Fruit fly (Drosophila melanogaster): ENCODE data around the gene Brd.

Gene Brd

DNA sequence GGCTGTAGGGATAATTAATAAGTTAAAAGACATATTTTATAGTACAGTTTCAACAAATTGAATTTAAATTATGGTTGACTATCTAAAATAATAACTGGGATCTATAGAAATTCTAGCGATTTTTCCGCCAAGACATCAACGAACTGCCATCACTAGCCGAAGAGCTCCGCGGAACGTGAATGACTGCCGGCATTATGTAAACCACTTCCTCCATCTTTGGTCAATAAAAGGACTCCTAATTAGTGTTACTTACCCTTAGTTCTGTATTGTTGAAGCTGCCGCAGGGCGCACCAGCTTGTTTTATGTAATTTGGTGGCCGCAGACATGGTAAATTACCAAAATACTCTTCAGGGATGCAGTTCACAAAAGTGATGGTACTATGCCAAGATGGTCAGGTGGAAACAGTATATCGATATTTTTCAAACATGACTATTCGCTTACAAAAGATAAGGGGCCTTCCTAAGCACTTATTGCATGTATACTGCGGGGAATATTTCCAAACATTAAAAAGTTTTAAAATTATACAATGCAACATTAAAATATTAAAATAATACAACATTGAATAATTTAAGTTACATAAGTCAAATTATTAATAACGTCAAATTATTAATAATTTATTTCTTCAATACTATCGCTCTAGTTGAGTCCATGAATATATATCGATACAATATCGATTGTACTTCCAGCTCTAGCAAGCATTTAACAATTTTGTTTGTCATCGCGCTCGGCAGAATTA is 27.0 kb downstream of the Brd start, which contains the start of the genes mRpL39 and Prosbeta2 (continued):
- TF ChIP-seq CG10267 (tag; optimal IDR thresholded peaks at IDR 0.05) = peak; percentile 76
- TF ChIP-seq CG1233 (GFP tag; optimal IDR thresholded peaks at IDR 0.05) = no peak
- TF ChIP-seq CG15479 (GFP tag; optimal IDR thresholded peaks at IDR 0.05) = no peak
- TF ChIP-seq CG6272 (GFP tag; IDR thresholded peaks at IDR 0.05) = peak; percentile 85
- TF ChIP-seq CG1792 (GFP tag; optimal IDR thresholded peaks at IDR 0.05) = no peak
- TF ChIP-seq CoRest (tag; optimal IDR thresholded peaks at IDR 0.05) = no peak
- no peak for TF ChIP-seq CG8089 (GFP tag; optimal IDR thresholded peaks at IDR 0.05)
- 0 out of 2 replicates have a peak, but pooled peaks have one; percentile 26 for TF ChIP-seq rib (GFP tag; IDR thresholded peaks at IDR 0.05)
- TF ChIP-seq CG8924 (tag; optimal IDR thresholded peaks at IDR 0.05) = peak; percentile 65
- no peak for TF ChIP-seq mam (GFP tag; optimal IDR thresholded peaks at IDR 0.05)
- no peak for TF ChIP-seq bsh (GFP tag; optimal IDR thresholded peaks at IDR 0.05)
- TF ChIP-seq ind (GFP tag; optimal IDR thresholded peaks at IDR 0.05) = peak; percentile 34
- TF ChIP-seq pho (GFP tag; optimal IDR thresholded peaks at IDR 0.05) = no peak
- TF ChIP-seq ranshi (GFP tag; IDR thresholded peaks at IDR 0.05) = peak; percentile 67; the same call in 1 of the 2 replicates
- TF ChIP-seq CG34376 (GFP tag; optimal IDR thresholded peaks at IDR 0.05) = no peak
- peak; percentile 52 for TF ChIP-seq Asciz (GFP tag; optimal IDR thresholded peaks at IDR 0.05)
- peak; percentile 62 for TF ChIP-seq Aef1 (GFP tag; IDR thresholded peaks at IDR 0.05)
- TF ChIP-seq stwl (tag; optimal IDR thresholded peaks at IDR 0.05) = peak; percentile 68
- no peak for TF ChIP-seq CG2202 (tag; optimal IDR thresholded peaks at IDR 0.05)
- TF ChIP-seq CG9797 (GFP tag; optimal IDR thresholded peaks at IDR 0.05) = no peak
- no peak for TF ChIP-seq btn (GFP tag; optimal IDR thresholded peaks at IDR 0.05)
- no peak for TF ChIP-seq Antp (GFP tag; optimal IDR thresholded peaks at IDR 0.05)
- peak; percentile 15 for TF ChIP-seq CG10543 (GFP tag; optimal IDR thresholded peaks at IDR 0.05)
- TF ChIP-seq CG17328 (GFP tag; IDR thresholded peaks at IDR 0.05) = no peak; the same call in 1 of the 2 replicates
- TF ChIP-seq CG11093 (GFP tag; IDR thresholded peaks at IDR 0.05) = peak; percentile 38; the same call in 1 of the 3 replicates
- TF ChIP-seq CG5245 (GFP tag; optimal IDR thresholded peaks at IDR 0.05) = peak; percentile 47
- TF ChIP-seq CG13624 (GFP tag; optimal IDR thresholded peaks at IDR 0.05) = no peak
- TF ChIP-seq CG3995 (GFP tag; optimal IDR thresholded peaks at IDR 0.05) = peak; percentile 40
- TF ChIP-seq HLH4C (GFP tag; IDR thresholded peaks at IDR 0.05; ENCODE audit: partially characterized antibody) = peak; percentile 92
- TF ChIP-seq Hand (GFP tag; optimal IDR thresholded peaks at IDR 0.05) = no peak
- no peak for TF ChIP-seq fd64A (GFP tag; optimal IDR thresholded peaks at IDR 0.05)
- TF ChIP-seq CG14710 (tag; optimal IDR thresholded peaks at IDR 0.05) = peak; percentile 90
- TF ChIP-seq Dfd (GFP tag; optimal IDR thresholded peaks at IDR 0.05) = no peak
- peak; percentile 64; the same call in 1 of the 3 replicates for TF ChIP-seq CG11456 (GFP tag; IDR thresholded peaks at IDR 0.05)
- TF ChIP-seq CG17361 (GFP tag; IDR thresholded peaks at IDR 0.05) = peak; percentile 87
- TF ChIP-seq CG11398 (GFP tag; optimal IDR thresholded peaks at IDR 0.05) = no peak
- no peak for TF ChIP-seq chm (GFP tag; IDR thresholded peaks at IDR 0.05)
- TF ChIP-seq CG11247 (GFP tag; IDR thresholded peaks at IDR 0.05) = peak; percentile 47; the same call in 1 of the 2 replicates
- TF ChIP-seq fd96Cb (tag; optimal IDR thresholded peaks at IDR 0.05) = peak; percentile 70
- TF ChIP-seq Sox102F (GFP tag; optimal IDR thresholded peaks at IDR 0.05) = no peak
- TF ChIP-seq CG17829 (tag; optimal IDR thresholded peaks at IDR 0.05) = peak; percentile 79
- TF ChIP-seq seq (GFP tag; IDR thresholded peaks at IDR 0.05) = no peak
- TF ChIP-seq CG3847 (GFP tag; IDR thresholded peaks at IDR 0.05) = peak; percentile 52
- TF ChIP-seq CG18262 (tag; optimal IDR thresholded peaks at IDR 0.05) = peak; percentile 74
- 0 out of 2 replicates have a peak, but pooled peaks have one; percentile 19 for TF ChIP-seq aop (GFP tag; IDR thresholded peaks at IDR 0.05)
- TF ChIP-seq slou (GFP tag; optimal IDR thresholded peaks at IDR 0.05) = peak; percentile 66
- no peak for TF ChIP-seq CG11723 (GFP tag; optimal IDR thresholded peaks at IDR 0.05)
- peak; percentile 40 for TF ChIP-seq CG10654 (GFP tag; optimal IDR thresholded peaks at IDR 0.05)
- TF ChIP-seq Awh (GFP tag; IDR thresholded peaks at IDR 0.05) = 0 out of 2 replicates have a peak, but pooled peaks have one; percentile 56
- TF ChIP-seq jing (GFP tag; optimal IDR thresholded peaks at IDR 0.05) = no peak
